Fruit fly (Drosophila melanogaster) whole organism, prepupa: ENCODE data around the gene CG34461.

Source experiments
- Blimp-1 ChIP-seq: fragments of 200-800 bp; sonication (Bioruptor generic); optimal IDR thresholded peaks from 3 replicates; lab custom pipeline; 2017; ENCODE audit warnings: missing biosample characterization, missing genetic modification characterization, mild to moderate bottlenecking, moderate library complexity, missing genetic modification reagents
- CG10631 ChIP-seq: fragments of 200-800 bp; sonication (Bioruptor generic); optimal IDR thresholded peaks from 2 replicates; lab custom pipeline; 2016; ENCODE audit warnings: missing biosample characterization, missing genetic modification characterization
- CG11294 ChIP-seq: fragments of 200-800 bp; sonication (Bioruptor generic); IDR thresholded peaks from 2 replicates; pipeline ENCODE4 v1.3.6; 2022; ENCODE audit warnings: missing biosample characterization, missing genetic modification characterization
- CG11762 ChIP-seq: fragments of 200-800 bp; sonication (Bioruptor generic); optimal IDR thresholded peaks from 3 replicates; lab custom pipeline; 2016; ENCODE audit warnings: missing biosample characterization, missing genetic modification characterization; ENCODE audit not compliant: insufficient read depth
- CG11902 ChIP-seq: fragments of 200-800 bp; sonication (Bioruptor generic); optimal IDR thresholded peaks from 3 replicates; lab custom pipeline; 2016; ENCODE audit warnings: missing biosample characterization, missing genetic modification characterization
- CG15336 ChIP-seq: fragments of 200-800 bp; sonication (Bioruptor generic); IDR thresholded peaks from 2 replicates; pipeline ENCODE4 v1.3.6; 2022; ENCODE audit warnings: missing biosample characterization, missing genetic modification characterization
- CG16779 ChIP-seq: fragments of 200-800 bp; sonication (Bioruptor generic); optimal IDR thresholded peaks from 3 replicates; lab custom pipeline; 2017; ENCODE audit warnings: missing biosample characterization, mild to moderate bottlenecking, missing genetic modification characterization
- CG3032 ChIP-seq: fragments of 200-800 bp; optimal IDR thresholded peaks from 2 replicates; lab custom pipeline; 2019; ENCODE audit warnings: missing biosample characterization, mild to moderate bottlenecking, missing genetic modification characterization, moderate library complexity
- CG31627 ChIP-seq: fragments of 200-800 bp; sonication (Bioruptor generic); optimal IDR thresholded peaks from 3 replicates; lab custom pipeline; 2016; ENCODE audit warnings: missing biosample characterization, missing genetic modification characterization
- CG32006 ChIP-seq: fragments of 200-800 bp; sonication (Bioruptor generic); optimal IDR thresholded peaks from 3 replicates; lab custom pipeline; 2017; ENCODE audit warnings: missing biosample characterization, mild to moderate bottlenecking, missing genetic modification characterization
- CG34406 ChIP-seq: fragments of 200-800 bp; sonication (Bioruptor generic); optimal IDR thresholded peaks from 3 replicates; lab custom pipeline; 2016; ENCODE audit warnings: missing biosample characterization, missing genetic modification characterization
- CG3919 ChIP-seq: fragments of 200-800 bp; sonication (Bioruptor generic); optimal IDR thresholded peaks from 3 replicates; lab custom pipeline; 2016; ENCODE audit warnings: missing biosample characterization, missing genetic modification characterization
- CG6163 ChIP-seq: fragments of 200-800 bp; sonication (Bioruptor generic); IDR thresholded peaks from 3 replicates; pipeline ENCODE4 v1.3.6; 2022; ENCODE audit warnings: missing biosample characterization, missing genetic modification characterization
- CG6792 ChIP-seq: fragments of 200-800 bp; sonication (Bioruptor generic); optimal IDR thresholded peaks from 3 replicates; lab custom pipeline; 2016; ENCODE audit warnings: missing biosample characterization, missing genetic modification characterization
- CG6808 ChIP-seq: fragments of 200-800 bp; sonication (Bioruptor generic); optimal IDR thresholded peaks from 3 replicates; lab custom pipeline; 2017; ENCODE audit warnings: missing biosample characterization, missing genetic modification characterization, mild to moderate bottlenecking, moderate library complexity, missing genetic modification reagents
- CG6854 ChIP-seq: fragments of 200-800 bp; sonication (Bioruptor generic); optimal IDR thresholded peaks from 2 replicates; lab custom pipeline; 2017; ENCODE audit warnings: missing biosample characterization, mild to moderate bottlenecking, missing genetic modification characterization
- CG7368 ChIP-seq: fragments of 200-800 bp; sonication (Bioruptor generic); optimal IDR thresholded peaks from 3 replicates; lab custom pipeline; 2016; ENCODE audit warnings: missing biosample characterization, missing genetic modification characterization
- CG8119 ChIP-seq: fragments of 200-800 bp; sonication (Bioruptor generic); IDR thresholded peaks from 3 replicates; pipeline ENCODE4 v1.3.6; 2022; ENCODE audit warnings: missing biosample characterization, missing genetic modification characterization
- CG9139 ChIP-seq: fragments of 200-800 bp; sonication (Bioruptor generic); optimal IDR thresholded peaks from 3 replicates; lab custom pipeline; 2017; ENCODE audit warnings: missing biosample characterization, mild to moderate bottlenecking, missing genetic modification characterization
- Eip75B ChIP-seq: fragments of 200-800 bp; sonication (Bioruptor generic); optimal IDR thresholded peaks from 3 replicates; lab custom pipeline; 2016; ENCODE audit warnings: missing biosample characterization, missing genetic modification characterization
- Eip78C ChIP-seq: fragments of 200-800 bp; sonication (Bioruptor generic); peaks from one replicate; lab custom pipeline; 2016; ENCODE audit warnings: missing biosample characterization, missing genetic modification characterization
- Eip93F ChIP-seq: fragments of 200-800 bp; sonication (Bioruptor generic); optimal IDR thresholded peaks from 2 replicates; lab custom pipeline; 2016; ENCODE audit warnings: missing biosample characterization, mild to moderate bottlenecking, missing genetic modification characterization
- Ets21C ChIP-seq: fragments of 200-800 bp; sonication (Bioruptor generic); optimal IDR thresholded peaks from 3 replicates; lab custom pipeline; 2016; ENCODE audit warnings: missing biosample characterization, missing genetic modification characterization
- Ets96B ChIP-seq: fragments of 200-800 bp; optimal IDR thresholded peaks from 2 replicates; lab custom pipeline; 2019; ENCODE audit warnings: missing biosample characterization, mild to moderate bottlenecking, missing genetic modification characterization, moderate library complexity
- Gug ChIP-seq: fragments of 200-800 bp; sonication (Bioruptor generic); IDR thresholded peaks from 2 replicates; pipeline ENCODE4 v1.3.6; 2022; ENCODE audit warnings: missing biosample characterization, missing genetic modification characterization
- Hr39 ChIP-seq: fragments of 200-800 bp; sonication (Bioruptor generic); optimal IDR thresholded peaks from 2 replicates; lab custom pipeline; 2016; ENCODE audit warnings: missing biosample characterization, missing genetic modification characterization
- Hr4 ChIP-seq: fragments of 200-800 bp; sonication (Bioruptor generic); optimal IDR thresholded peaks from 3 replicates; lab custom pipeline; 2016; ENCODE audit warnings: missing biosample characterization, missing genetic modification characterization
- Lpt ChIP-seq: fragments of 200-800 bp; sonication (Bioruptor generic); optimal IDR thresholded peaks from 3 replicates; lab custom pipeline; 2016; ENCODE audit warnings: missing biosample characterization, missing genetic modification characterization
- Met ChIP-seq: fragments of 200-800 bp; sonication (Bioruptor generic); optimal IDR thresholded peaks from 3 replicates; lab custom pipeline; 2016; ENCODE audit warnings: missing biosample characterization, missing genetic modification characterization
- OdsH ChIP-seq: fragments of 200-800 bp; sonication (Bioruptor generic); optimal IDR thresholded peaks from 3 replicates; lab custom pipeline; 2016; ENCODE audit warnings: missing biosample characterization, missing genetic modification characterization
- Smox ChIP-seq: fragments of 200-800 bp; sonication (Bioruptor generic); optimal IDR thresholded peaks from 3 replicates; lab custom pipeline; 2016; ENCODE audit warnings: missing biosample characterization, missing genetic modification characterization
- Sox102F ChIP-seq: fragments of 200-800 bp; sonication (Bioruptor generic); optimal IDR thresholded peaks from 2 replicates; lab custom pipeline; 2016; ENCODE audit warnings: missing biosample characterization, mild to moderate bottlenecking, missing genetic modification characterization
- Sox15 ChIP-seq: fragments of 200-800 bp; sonication (Bioruptor generic); optimal IDR thresholded peaks from 3 replicates; lab custom pipeline; 2016; ENCODE audit warnings: missing biosample characterization, missing genetic modification characterization
- achi ChIP-seq: fragments of 200-800 bp; sonication (Bioruptor generic); optimal IDR thresholded peaks from 3 replicates; lab custom pipeline; 2016; ENCODE audit warnings: missing biosample characterization, missing genetic modification characterization
- acj6 ChIP-seq: fragments of 200-800 bp; sonication (Bioruptor generic); optimal IDR thresholded peaks from 3 replicates; lab custom pipeline; 2016; ENCODE audit warnings: missing biosample characterization, missing genetic modification characterization
- cyc ChIP-seq: fragments of 200-800 bp; sonication (Bioruptor generic); optimal IDR thresholded peaks from 3 replicates; lab custom pipeline; 2016; ENCODE audit warnings: missing biosample characterization, missing genetic modification characterization
- dsx ChIP-seq: fragments of 200-800 bp; optimal IDR thresholded peaks from 3 replicates; lab custom pipeline; 2019; ENCODE audit warnings: missing biosample characterization, mild to moderate bottlenecking, missing genetic modification characterization, moderate library complexity; ENCODE audit not compliant: poor library complexity, severe bottlenecking
- eg ChIP-seq: fragments of 200-800 bp; sonication (Bioruptor generic); IDR thresholded peaks from 3 replicates; pipeline ENCODE4 v1.3.6; 2022; ENCODE audit warnings: missing biosample characterization, missing genetic modification characterization
- esn ChIP-seq: fragments of 200-800 bp; sonication (Bioruptor generic); optimal IDR thresholded peaks from 2 replicates; lab custom pipeline; 2016; ENCODE audit warnings: missing biosample characterization, mild to moderate bottlenecking, missing genetic modification characterization, moderate library complexity
- fkh ChIP-seq: fragments of 200-800 bp; sonication (Bioruptor generic); optimal IDR thresholded peaks from 3 replicates; lab custom pipeline; 2017; ENCODE audit warnings: missing biosample characterization, mild to moderate bottlenecking, missing genetic modification characterization, moderate library complexity
- lz ChIP-seq: fragments of 200-800 bp; sonication (Bioruptor generic); optimal IDR thresholded peaks from 3 replicates; lab custom pipeline; 2016; ENCODE audit warnings: missing biosample characterization, missing genetic modification characterization
- pdm3 ChIP-seq: fragments of 200-800 bp; sonication (Bioruptor generic); optimal IDR thresholded peaks from 3 replicates; lab custom pipeline; 2016; ENCODE audit warnings: missing biosample characterization, missing genetic modification characterization
- salr ChIP-seq, 2 experiments: fragments of 200-800 bp; sonication (Bioruptor generic); optimal IDR thresholded peaks; 3 replicates each; lab custom pipeline; 2016 to 2018; ENCODE audit warnings: missing biosample characterization in 2 of 2, missing genetic modification characterization in 2 of 2, mild to moderate bottlenecking in 1 of 2
- spab ChIP-seq: fragments of 200-800 bp; sonication (Bioruptor generic); optimal IDR thresholded peaks from 2 replicates; lab custom pipeline; 2017; ENCODE audit warnings: missing biosample characterization, mild to moderate bottlenecking, missing genetic modification characterization, missing genetic modification reagents
- ss ChIP-seq, 2 experiments: fragments of 200-800 bp; sonication (Bioruptor generic); optimal IDR thresholded peaks; 2 replicates in 1 of 2; 3 replicates in 1 of 2; lab custom pipeline; 2017 to 2018; ENCODE audit warnings: mild to moderate bottlenecking in 2 of 2, missing biosample characterization in 2 of 2, missing genetic modification characterization in 2 of 2, moderate library complexity in 1 of 2
- svp ChIP-seq: fragments of 200-800 bp; sonication (Bioruptor generic); peaks from one replicate; lab custom pipeline; 2016; ENCODE audit warnings: missing biosample characterization, missing genetic modification characterization
- topi ChIP-seq: fragments of 200-800 bp; sonication (Bioruptor generic); optimal IDR thresholded peaks from 3 replicates; lab custom pipeline; 2016; ENCODE audit warnings: missing biosample characterization, missing genetic modification characterization

The CG34461 gene

dm6 chr3L:8314788-8315140 is 10.9 kb upstream of the CG34461 start:
- TF ChIP-seq Hr4 (GFP tag; lab: Kevin White, UChicago) (peak; percentile 55), CG15336 (GFP tag; lab: Robert Waterston, UW) (peak; percentile 46; the same call in 1 of the 2 replicates), CG31627 (GFP tag; lab: Kevin White, UChicago) (peak; percentile 30), eg (GFP tag; lab: Robert Waterston, UW) (peak; percentile 60; the same call in 2 of the 3 replicates), OdsH (GFP tag; lab: Kevin White, UChicago) (peak; percentile 38), CG7368 (no peak), Eip78C (peak; percentile 73), Met (GFP tag; lab: Kevin White, UChicago) (peak; percentile 33), CG6163 (GFP tag; lab: Robert Waterston, UW) (no peak)

- peak; percentile 16 for TF ChIP-seq CG32006 (GFP tag; lab: Kevin White, UChicago)
- TF ChIP-seq CG6854 (GFP tag; lab: Kevin White, UChicago), result peak; percentile 66
- peak; percentile 45 for TF ChIP-seq Smox (GFP tag; lab: Kevin White, UChicago)
- TF ChIP-seq Ets21C (GFP tag; lab: Kevin White, UChicago), result peak; percentile 30
- TF ChIP-seq Met (GFP tag; lab: Kevin White, UChicago), result peak; percentile 62
- TF ChIP-seq CG10631 (GFP tag; lab: Kevin White, UChicago), result peak; percentile 47
- 0 out of 3 replicates have a peak, but pooled peaks have one; percentile 27 for TF ChIP-seq CG8119 (GFP tag; lab: Robert Waterston, UW)
- TF ChIP-seq svp, result peak; percentile 61
- TF ChIP-seq salr (GFP tag; optimal IDR thresholded peaks at IDR 0.05; lab: Kevin White, UChicago), result peak in 1 of 2 experiments; percentile 24
- peak; percentile 41 for TF ChIP-seq lz
- peak; percentile 47 for TF ChIP-seq OdsH (GFP tag; lab: Kevin White, UChicago)
- TF ChIP-seq topi (GFP tag; lab: Kevin White, UChicago), result peak; percentile 5
- TF ChIP-seq CG3919 (GFP tag; lab: Kevin White, UChicago), result peak; percentile 40
- TF ChIP-seq achi, result peak; percentile 10
- TF ChIP-seq CG11762 (GFP tag; lab: Kevin White, UChicago), result no peak
- peak; percentile 44 for TF ChIP-seq acj6 (GFP tag; lab: Kevin White, UChicago)
- peak; percentile 48 for TF ChIP-seq Hr39
- no peak for TF ChIP-seq spab (GFP tag; lab: Kevin White, UChicago)
- TF ChIP-seq ss (GFP tag; optimal IDR thresholded peaks at IDR 0.05; lab: Kevin White, UChicago), result peak; percentile 46 to 58
- TF ChIP-seq Gug (GFP tag; lab: Robert Waterston, UW), result peak; percentile 49; the same call in 1 of the 2 replicates
- TF ChIP-seq pdm3 (GFP tag; lab: Kevin White, UChicago), result peak; percentile 55
- TF ChIP-seq CG6792, result peak; percentile 15
- TF ChIP-seq Sox102F (GFP tag; lab: Kevin White, UChicago), result peak; percentile 36
- TF ChIP-seq CG9139 (GFP tag; lab: Kevin White, UChicago), result peak; percentile 16
- TF ChIP-seq CG16779, result no peak
- TF ChIP-seq Blimp-1 (GFP tag; lab: Kevin White, UChicago), result no peak
- TF ChIP-seq CG3032 (tag; lab: Kevin White, UChicago), result peak; percentile 57
- no peak for TF ChIP-seq fkh (GFP tag; lab: Kevin White, UChicago)
- no peak; the same call in 2 of the 3 replicates for TF ChIP-seq CG6163 (GFP tag; lab: Robert Waterston, UW)
- peak; percentile 74 for TF ChIP-seq Eip78C
- TF ChIP-seq Eip75B (GFP tag; lab: Kevin White, UChicago), result peak; percentile 34
- TF ChIP-seq CG34406 (GFP tag; lab: Kevin White, UChicago), result no peak
- peak; percentile 14 for TF ChIP-seq cyc (GFP tag; lab: Kevin White, UChicago)
- no peak for TF ChIP-seq CG11294 (GFP tag; lab: Robert Waterston, UW)
- no peak for TF ChIP-seq Sox15
- TF ChIP-seq Eip93F (GFP tag; lab: Kevin White, UChicago), result peak; percentile 14
- peak; percentile 26 for TF ChIP-seq Ets96B (tag; lab: Kevin White, UChicago)
- TF ChIP-seq esn (GFP tag; lab: Kevin White, UChicago), result peak; percentile 48
- TF ChIP-seq Hr4 (GFP tag; lab: Kevin White, UChicago), result peak; percentile 61
- peak; percentile 21; the same call in 1 of the 3 replicates for TF ChIP-seq eg (GFP tag; lab: Robert Waterston, UW)
- no peak for TF ChIP-seq Lpt (GFP tag; lab: Kevin White, UChicago)
- peak; percentile 7 for TF ChIP-seq CG11902
- TF ChIP-seq dsx, result no peak
- peak; percentile 42 for TF ChIP-seq CG31627 (GFP tag; lab: Kevin White, UChicago)
- TF ChIP-seq CG6808 (GFP tag; lab: Kevin White, UChicago), result peak; percentile 8
Measured at dm6 chr3L:8315141-8315816, 10.4 kb upstream of the CG34461 start, which contains the start of gene Cpsf6. Gene Cpsf6, minus strand, starts transcription at chr3L:8315502.
